Worm (Caenorhabditis elegans): Measurements from ENCODE around the gene F56C4.1.

The F56C4.1 gene

ce11 chrIV:10620811-10621210 is 15.9 kb upstream of the F56C4.1 start, which contains the start of gene R09H10.7:
R09H10.7 (plus strand) TSS chrIV:10621111.
- TF ChIP-seq ceh-90 (tag; optimal IDR thresholded peaks at IDR 0.05) (no peak), sox-4 (tag; optimal IDR thresholded peaks at IDR 0.05) (no peak), nhr-47 (tag; optimal IDR thresholded peaks at IDR 0.05) (no peak), dpl-1 (GFP tag; optimal IDR thresholded peaks at IDR 0.05) (no peak), lin-13 (GFP tag; optimal IDR thresholded peaks at IDR 0.05) (no peak), Y116A8C.19 (tag; optimal IDR thresholded peaks at IDR 0.05; ENCODE audit: borderline replicate concordance) (no peak), sup-37 (GFP tag; optimal IDR thresholded peaks at IDR 0.05) (no peak), ztf-11 (tag; optimal IDR thresholded peaks at IDR 0.05) (no peak), unc-86 (tag; optimal IDR thresholded peaks at IDR 0.05) (no peak), C34B4.2 (tag; optimal IDR thresholded peaks at IDR 0.05) (no peak), zip-4 (GFP tag; optimal IDR thresholded peaks at IDR 0.05) (no peak), nhr-76 (tag; optimal IDR thresholded peaks at IDR 0.05) (no peak), alr-1 (tag; optimal IDR thresholded peaks at IDR 0.05; ENCODE audit: borderline replicate concordance) (no peak), tlp-1 (tag; optimal IDR thresholded peaks at IDR 0.05) (no peak)

- TF ChIP-seq ceh-63 (GFP tag; optimal IDR thresholded peaks at IDR 0.05) = no peak
- TF ChIP-seq tlp-1 (tag; optimal IDR thresholded peaks at IDR 0.05) = peak; percentile 58
- TF ChIP-seq elt-2 (tag; optimal IDR thresholded peaks at IDR 0.05) = peak; percentile 60
Measured at ce11 chrIV:10628724-10629123, 8.0 kb upstream of the F56C4.1 start, which contains the start of gene R09H10.5. R09H10.5 (minus strand) TSS chrIV:10628829.

ce11 chrIV:10630953-10631554 is 5.7 kb upstream of the F56C4.1 start, which contains the start of gene F56C4.4:
F56C4.4 (minus strand) TSS chrIV:10631267.
- TF ChIP-seq nhr-11 (tag; optimal IDR thresholded peaks at IDR 0.05) = no peak
- TF ChIP-seq blmp-1 (tag; optimal IDR thresholded peaks at IDR 0.05) = peak; percentile 31
- peak; percentile 2 for TF ChIP-seq lin-14 (GFP tag; optimal IDR thresholded peaks at IDR 0.05)
- peak; percentile 63 for TF ChIP-seq elt-2 (tag; optimal IDR thresholded peaks at IDR 0.05)

- TF ChIP-seq jun-1 (tag; optimal IDR thresholded peaks at IDR 0.05) (no peak), unc-30 (tag; optimal IDR thresholded peaks at IDR 0.05) (no peak), nhr-85 (tag) (no peak), unc-86 (tag; optimal IDR thresholded peaks at IDR 0.05) (no peak), lsy-2 (tag; optimal IDR thresholded peaks at IDR 0.05) (no peak), nhr-19 (GFP tag; conservative IDR thresholded peaks at IDR 0.05) (no peak), F16B12.6 (tag; optimal IDR thresholded peaks at IDR 0.05) (no peak), mab-9 (GFP tag; IDR thresholded peaks at IDR 0.05) (no peak), aha-1 (tag; optimal IDR thresholded peaks at IDR 0.05) (no peak), hlh-4 (tag; optimal IDR thresholded peaks at IDR 0.05) (no peak), ceh-63 (GFP tag; optimal IDR thresholded peaks at IDR 0.05) (no peak), unc-62 (GFP tag; optimal IDR thresholded peaks at IDR 0.05) (no peak), nhr-28 (tag; optimal IDR thresholded peaks at IDR 0.05) (no peak), C04F5.9 (tag; optimal IDR thresholded peaks at IDR 0.05) (no peak), unc-98 (GFP tag; IDR thresholded peaks at IDR 0.05) (no peak), ceh-82 (tag; optimal IDR thresholded peaks at IDR 0.05) (no peak), lir-3 (tag; optimal IDR thresholded peaks at IDR 0.05; ENCODE audit: poor library complexity) (no peak), sox-4 (tag; optimal IDR thresholded peaks at IDR 0.05) (no peak), mdl-1 (tag; optimal IDR thresholded peaks at IDR 0.05) (no peak)
Measured at ce11 chrIV:10638977-10639376, 2.2 kb downstream of the F56C4.1 start, which contains the start of gene F56C4.2. F56C4.2 (plus strand) TSS chrIV:10639277.

Measured in whole organism, L1 larva.